Fruit fly (Drosophila melanogaster) whole organism, embryonic: Measurements from ENCODE around the gene CG13250.
"Not testable (repeated sequence)": the region's sequence is repeated elsewhere in the genome, so short reads cannot be mapped to it uniquely, and the experiment has no call there.

Source experiments
- ATbp ChIP-seq: fragments of 200-800 bp; sonication (Bioruptor generic); optimal IDR thresholded peaks from 2 replicates; lab custom pipeline; 2017; ENCODE audit warnings: missing biosample characterization, mild to moderate bottlenecking, missing genetic modification characterization, missing genetic modification reagents
- B-H1 ChIP-seq: fragments of 200-800 bp; sonication (Bioruptor generic); IDR thresholded peaks from 3 replicates; pipeline ENCODE4 v1.3.6; 2022; ENCODE audit warnings: missing biosample characterization, missing genetic modification characterization
- Bdp1 ChIP-seq: fragments of 200-800 bp; sonication (Bioruptor generic); optimal IDR thresholded peaks from 3 replicates; lab custom pipeline; 2016; ENCODE audit warnings: missing biosample characterization, missing genetic modification characterization
- CG10274 ChIP-seq: fragments of 200-800 bp; sonication (Bioruptor generic); optimal IDR thresholded peaks from 3 replicates; lab custom pipeline; 2017; ENCODE audit warnings: missing biosample characterization, mild to moderate bottlenecking, missing genetic modification characterization
- CG1233 ChIP-seq: fragments of 200-800 bp; sonication (Bioruptor generic); optimal IDR thresholded peaks from 4 replicates; lab custom pipeline; 2018; ENCODE audit warnings: missing biosample characterization, mild to moderate bottlenecking, missing genetic modification characterization
- CG13123 ChIP-seq: fragments of 200-800 bp; sonication (Bioruptor generic); optimal IDR thresholded peaks from 2 replicates; lab custom pipeline; 2016; ENCODE audit warnings: missing biosample characterization, missing genetic modification characterization
- CG15696 ChIP-seq: fragments of 200-800 bp; sonication (Bioruptor generic); optimal IDR thresholded peaks from 2 replicates; lab custom pipeline; 2019; ENCODE audit warnings: missing biosample characterization, mild to moderate bottlenecking, missing genetic modification characterization, moderate library complexity
- CG1602 ChIP-seq: fragments of 200-800 bp; sonication (Bioruptor generic); optimal IDR thresholded peaks from 3 replicates; lab custom pipeline; 2016; ENCODE audit warnings: missing biosample characterization, missing genetic modification characterization
- CG16813 ChIP-seq: fragments of 200-800 bp; sonication (Bioruptor generic); IDR thresholded peaks from 3 replicates; pipeline ENCODE4 v1.3.6; 2022; ENCODE audit warnings: missing biosample characterization, missing genetic modification characterization; ENCODE audit not compliant: partially characterized antibody
- CG17802 ChIP-seq: fragments of 200-800 bp; sonication (Bioruptor generic); optimal IDR thresholded peaks from 2 replicates; lab custom pipeline; 2018; ENCODE audit warnings: missing biosample characterization, mild to moderate bottlenecking, missing genetic modification characterization, moderate library complexity
- CG2202 ChIP-seq: fragments of 200-800 bp; sonication (Bioruptor generic); optimal IDR thresholded peaks from 2 replicates; lab custom pipeline; 2018; ENCODE audit warnings: missing biosample characterization, mild to moderate bottlenecking, missing genetic modification characterization
- CG31365 ChIP-seq: fragments of 200-800 bp; sonication (Bioruptor generic); optimal IDR thresholded peaks from 2 replicates; lab custom pipeline; 2018; ENCODE audit warnings: missing biosample characterization, mild to moderate bottlenecking, missing genetic modification characterization
- CG31441 ChIP-seq: fragments of 200-800 bp; sonication (Bioruptor generic); IDR thresholded peaks from 2 replicates; pipeline ENCODE4 v1.3.6; 2022; ENCODE audit warnings: missing biosample characterization, missing genetic modification characterization
- CG33213 ChIP-seq: fragments of 200-800 bp; sonication (Bioruptor generic); optimal IDR thresholded peaks from 3 replicates; lab custom pipeline; 2016; ENCODE audit warnings: missing biosample characterization, missing genetic modification characterization
- CG34224 ChIP-seq: fragments of 200-800 bp; sonication (Bioruptor generic); IDR thresholded peaks from 3 replicates; pipeline ENCODE4 v1.3.6; 2022; ENCODE audit warnings: missing biosample characterization, missing genetic modification characterization; ENCODE audit not compliant: partially characterized antibody
- CG34422 ChIP-seq: fragments of 200-800 bp; sonication (Bioruptor generic); IDR thresholded peaks from 3 replicates; pipeline ENCODE4 v1.3.6; 2022; ENCODE audit warnings: missing biosample characterization, missing genetic modification characterization
- CG4282 ChIP-seq: fragments of 200-800 bp; sonication (Bioruptor generic); optimal IDR thresholded peaks from 2 replicates; lab custom pipeline; 2016; ENCODE audit warnings: missing biosample characterization, missing genetic modification characterization
- CG6272 ChIP-seq: fragments of 200-800 bp; sonication (Bioruptor generic); IDR thresholded peaks from 2 replicates; pipeline ENCODE4 v1.3.6; 2022; ENCODE audit warnings: missing biosample characterization, missing genetic modification characterization
- CG6765 ChIP-seq: fragments of 200-800 bp; sonication (Bioruptor generic); optimal IDR thresholded peaks from 3 replicates; lab custom pipeline; 2017; ENCODE audit warnings: missing biosample characterization, mild to moderate bottlenecking, missing genetic modification characterization
- CG6791 ChIP-seq: fragments of 200-800 bp; sonication (Bioruptor generic); IDR thresholded peaks from 3 replicates; pipeline ENCODE4 v1.3.6; 2022; ENCODE audit warnings: missing biosample characterization, missing genetic modification characterization; ENCODE audit not compliant: partially characterized antibody
- CG8765 ChIP-seq: fragments of 200-800 bp; sonication (Bioruptor generic); IDR thresholded peaks from 2 replicates; pipeline ENCODE4 v1.3.6; 2022; ENCODE audit warnings: missing biosample characterization, missing genetic modification characterization
- Dfd ChIP-seq, 2 experiments: fragments of >200 bp; optimal IDR thresholded peaks; 2 replicates each; lab custom pipeline; 2017; ENCODE audit warnings: missing biosample characterization in 2 of 2, missing genetic modification characterization in 2 of 2
- Dll ChIP-seq: fragments of 200-800 bp; sonication (Bioruptor generic); IDR thresholded peaks from 4 replicates; pipeline ENCODE4 v1.3.6; 2022; ENCODE audit warnings: missing biosample characterization, missing genetic modification characterization; ENCODE audit not compliant: partially characterized antibody
- Ets65A ChIP-seq: fragments of 200-800 bp; sonication (Bioruptor generic); peaks from one replicate; lab custom pipeline; 2016; ENCODE audit warnings: missing biosample characterization, missing genetic modification characterization
- HLH3B ChIP-seq: fragments of 200-800 bp; sonication (Bioruptor generic); IDR thresholded peaks from 2 replicates; pipeline ENCODE4 v1.3.6; 2022; ENCODE audit warnings: missing biosample characterization, missing genetic modification characterization
- HLH54F ChIP-seq: fragments of 200-800 bp; sonication (Bioruptor generic); optimal IDR thresholded peaks from 3 replicates; lab custom pipeline; 2016; ENCODE audit warnings: missing biosample characterization, missing genetic modification characterization
- PHDP ChIP-seq: fragments of 200-800 bp; sonication (Bioruptor generic); optimal IDR thresholded peaks from 3 replicates; lab custom pipeline; 2018; ENCODE audit warnings: missing biosample characterization, mild to moderate bottlenecking, missing genetic modification characterization, moderate library complexity
- Rfx ChIP-seq: fragments of 200-800 bp; sonication (Bioruptor generic); IDR thresholded peaks from 2 replicates; pipeline ENCODE4 v1.3.6; 2022; ENCODE audit warnings: missing biosample characterization, missing genetic modification characterization
- Scr ChIP-seq: fragments of 200-800 bp; sonication (Bioruptor generic); IDR thresholded peaks from 2 replicates; pipeline ENCODE4 v1.3.6; 2022; ENCODE audit warnings: missing biosample characterization, missing genetic modification characterization; ENCODE audit not compliant: partially characterized antibody
- bigmax ChIP-seq: fragments of 200-800 bp; sonication (Bioruptor generic); optimal IDR thresholded peaks from 2 replicates; lab custom pipeline; 2018; ENCODE audit warnings: missing biosample characterization, mild to moderate bottlenecking, missing genetic modification characterization
- bsh ChIP-seq, 2 experiments: fragments of 200-800 bp; sonication (Bioruptor generic); optimal IDR thresholded peaks; 2 replicates each; lab custom pipeline; 2017 to 2018; ENCODE audit warnings: mild to moderate bottlenecking in 2 of 2, missing biosample characterization in 2 of 2, missing genetic modification characterization in 2 of 2, moderate library complexity in 1 of 2
- chif ChIP-seq, 2 experiments: fragments of 200-800 bp; sonication (Bioruptor generic); optimal IDR thresholded peaks; 3 replicates each; lab custom pipeline; 2016; ENCODE audit warnings: missing biosample characterization in 2 of 2, missing genetic modification characterization in 2 of 2
- fd3F ChIP-seq: fragments of 200-800 bp; sonication (Bioruptor generic); optimal IDR thresholded peaks from 2 replicates; lab custom pipeline; 2018; ENCODE audit warnings: missing biosample characterization, mild to moderate bottlenecking, missing genetic modification characterization, moderate library complexity
- jing ChIP-seq: fragments of 200-800 bp; sonication (Bioruptor generic); optimal IDR thresholded peaks from 2 replicates; lab custom pipeline; 2018; ENCODE audit warnings: missing biosample characterization, mild to moderate bottlenecking, missing genetic modification characterization
- mld ChIP-seq: fragments of 200-800 bp; sonication (Bioruptor generic); IDR thresholded peaks from 3 replicates; pipeline ENCODE4 v1.3.6; 2022; ENCODE audit warnings: missing biosample characterization, missing genetic modification characterization; ENCODE audit not compliant: partially characterized antibody
- nerfin-2 ChIP-seq: fragments of 200-800 bp; sonication (Bioruptor generic); IDR thresholded peaks from 2 replicates; pipeline ENCODE4 v1.3.6; 2022; ENCODE audit warnings: missing biosample characterization, missing genetic modification characterization; ENCODE audit not compliant: partially characterized antibody
- prd ChIP-seq, 3 experiments: fragments of >200 bp in 2 of 3; fragments of 200-800 bp in 1 of 3; sonication (Bioruptor generic) in 1 of 3; optimal IDR thresholded peaks in 2 of 3; IDR thresholded peaks in 1 of 3; 2 replicates in 2 of 3; 3 replicates in 1 of 3; pipeline versions ENCODE4 v1.3.6 to Lab custom; 2017 to 2022; ENCODE audit warnings: missing biosample characterization in 1 of 3, missing genetic modification characterization in 1 of 3
- pros ChIP-seq: fragments of 200-800 bp; sonication (Bioruptor generic); optimal IDR thresholded peaks from 3 replicates; lab custom pipeline; 2019; ENCODE audit warnings: missing biosample characterization, mild to moderate bottlenecking, missing genetic modification characterization, moderate library complexity
- sens ChIP-seq: fragments of 200-800 bp; sonication (Bioruptor generic); peaks from one replicate; lab custom pipeline; 2016; ENCODE audit warnings: missing biosample characterization, missing genetic modification characterization
- shn ChIP-seq: fragments of 200-800 bp; sonication (Bioruptor generic); optimal IDR thresholded peaks from 3 replicates; lab custom pipeline; 2016; ENCODE audit warnings: missing biosample characterization, missing genetic modification characterization
- tap ChIP-seq: fragments of 200-800 bp; optimal IDR thresholded peaks from 3 replicates; lab custom pipeline; 2019; ENCODE audit warnings: missing biosample characterization, mild to moderate bottlenecking, missing genetic modification characterization, moderate library complexity
- tll ChIP-seq, 2 experiments: fragments of 200-800 bp in 1 of 2; fragments of >200 bp in 1 of 2; sonication (Bioruptor generic) in 1 of 2; optimal IDR thresholded peaks; 2 replicates each; lab custom pipeline; 2017 to 2019; ENCODE audit warnings: missing biosample characterization in 2 of 2, missing genetic modification characterization in 2 of 2, mild to moderate bottlenecking in 1 of 2, moderate library complexity in 1 of 2
- tna ChIP-seq: fragments of 200-800 bp; sonication (Bioruptor generic); IDR thresholded peaks from 2 replicates; pipeline ENCODE4 v1.3.6; 2022; ENCODE audit warnings: missing biosample characterization, missing genetic modification characterization; ENCODE audit not compliant: partially characterized antibody
- toy ChIP-seq: fragments of 200-800 bp; sonication (Bioruptor generic); IDR thresholded peaks from 2 replicates; pipeline ENCODE4 v1.3.6; 2022; ENCODE audit warnings: missing biosample characterization, missing genetic modification characterization
- unpg ChIP-seq: fragments of 200-800 bp; sonication (Bioruptor generic); optimal IDR thresholded peaks from 3 replicates; lab custom pipeline; 2018; ENCODE audit warnings: missing biosample characterization, mild to moderate bottlenecking, missing genetic modification characterization, moderate library complexity

CG13250 gene

dm6 chr3L:20503256-20503655 lies 30.3 kb upstream of the CG13250 start (continued):
- peak; percentile 78 for TF ChIP-seq CG16813 (GFP tag; lab: Robert Waterston, UW)
- TF ChIP-seq CG6765 (GFP tag; lab: Kevin White, UChicago) = no peak
- peak; percentile 54; the same call in 2 of the 3 replicates for TF ChIP-seq CG6791 (GFP tag; lab: Robert Waterston, UW)
- TF ChIP-seq Dll (GFP tag; lab: Robert Waterston, UW) = 0 out of 4 replicates have a peak, but pooled peaks have one; percentile 24
- TF ChIP-seq CG6272 (GFP tag; lab: Robert Waterston, UW) = no peak
- TF ChIP-seq mld (GFP tag; lab: Robert Waterston, UW) = 0 out of 3 replicates have a peak, but pooled peaks have one; percentile 35
- no peak for TF ChIP-seq ATbp
- no peak for TF ChIP-seq CG34224
- no peak for TF ChIP-seq Bdp1
- TF ChIP-seq nerfin-2 (GFP tag; lab: Robert Waterston, UW) = peak; percentile 54
- TF ChIP-seq CG8765 (GFP tag; lab: Robert Waterston, UW) = no peak
- no peak for TF ChIP-seq CG13123 (GFP tag; lab: Kevin White, UChicago)
- peak; percentile 46 for TF ChIP-seq Scr (GFP tag; lab: Robert Waterston, UW)
- no peak for TF ChIP-seq bsh (GFP tag; optimal IDR thresholded peaks at IDR 0.05; lab: Kevin White, UChicago)
- TF ChIP-seq PHDP = no peak
- TF ChIP-seq tna = peak; percentile 50; the same call in 1 of the 2 replicates
- TF ChIP-seq, all 482 proteins: peak for 14

dm6 chr3L:20503886-20504285 lies 29.6 kb upstream of the CG13250 start, which contains the start of gene CG17637:
CG17637 (plus strand) TSS chr3L:20504186.
- TF ChIP-seq Bdp1; CG10274 (GFP tag; lab: Kevin White, UChicago); CG4282 (GFP tag; lab: Kevin White, UChicago): not testable (repeated sequence)

dm6 chr3L:20505732-20506131 lies 27.8 kb upstream of the CG13250 start, which contains the start of gene CG5078:
CG5078 (plus strand) TSS chr3L:20506032.
- TF ChIP-seq toy (GFP tag; lab: Robert Waterston, UW) = no peak
- peak; percentile 2 for TF ChIP-seq sens
- TF ChIP-seq CG17802 (tag; lab: Kevin White, UChicago) = no peak
- no peak for TF ChIP-seq CG34422 (GFP tag; lab: Robert Waterston, UW)
- TF ChIP-seq Ets65A (GFP tag; lab: Kevin White, UChicago) = peak; percentile 66
- no peak for TF ChIP-seq prd (optimal IDR thresholded peaks at IDR 0.05; lab: Kevin White, UChicago)
- TF ChIP-seq prd (GFP tag; IDR thresholded peaks at IDR 0.05; lab: Robert Waterston, UW) = no peak
- no peak for TF ChIP-seq shn (GFP tag; lab: Kevin White, UChicago)
- no peak for TF ChIP-seq HLH54F (GFP tag; lab: Kevin White, UChicago)
- no peak for TF ChIP-seq CG1233 (GFP tag; lab: Kevin White, UChicago)
- TF ChIP-seq tap = no peak
- TF ChIP-seq CG8765 (GFP tag; lab: Robert Waterston, UW) = no peak
- TF ChIP-seq CG1602 = no peak
- TF ChIP-seq, all 482 proteins: peak for 2

- TF ChIP-seq pros (GFP tag; lab: Kevin White, UChicago) (no peak), Dfd (GFP tag; optimal IDR thresholded peaks at IDR 0.05; lab: Kevin White, UChicago) (no peak), B-H1 (GFP tag; lab: Robert Waterston, UW) (no peak), chif (GFP tag; optimal IDR thresholded peaks at IDR 0.05; lab: Kevin White, UChicago) (no peak), unpg (GFP tag; lab: Kevin White, UChicago) (no peak), jing (GFP tag; lab: Kevin White, UChicago) (no peak), CG31365 (tag; lab: Kevin White, UChicago) (no peak), CG31441 (no peak), CG15696 (tag; lab: Kevin White, UChicago) (peak; percentile 38), CG33213 (GFP tag; lab: Kevin White, UChicago) (peak; percentile 21), CG2202 (tag; lab: Kevin White, UChicago) (peak; percentile 26), fd3F (GFP tag; lab: Kevin White, UChicago) (no peak), tll (GFP tag; optimal IDR thresholded peaks at IDR 0.05; lab: Kevin White, UChicago) (no peak), bigmax (GFP tag; lab: Kevin White, UChicago) (no peak), Rfx (GFP tag; lab: Robert Waterston, UW) (no peak), HLH3B (peak; percentile 6; the same call in 1 of the 2 replicates)
Observed at dm6 chr3L:20507552-20507951, 26.0 kb upstream of the CG13250 start.
